Worm (Caenorhabditis elegans): ENCODE data around the gene C30G4.2.

DNA sequence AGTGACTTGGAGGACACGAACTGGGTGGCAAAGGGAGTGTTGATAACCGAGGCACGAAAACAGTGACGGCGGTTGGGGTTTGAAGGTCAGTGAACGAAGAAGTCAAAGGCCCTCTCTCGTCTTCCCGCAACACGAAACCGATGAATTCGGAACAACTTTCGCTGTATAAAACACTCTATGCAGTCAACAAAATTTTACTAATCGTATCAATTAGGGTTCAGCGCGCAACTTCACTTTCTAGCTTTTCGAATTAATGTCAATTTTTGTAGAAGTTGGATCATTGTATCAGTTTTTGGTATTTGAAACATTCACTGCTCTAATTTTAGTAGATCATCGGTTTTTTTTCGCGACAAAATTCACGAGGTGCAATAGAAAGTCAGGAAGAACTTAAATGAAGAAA lies 6.8 kb downstream of the C30G4.2 start:
- TF ChIP-seq aly-2 (tag; optimal IDR thresholded peaks at IDR 0.05) (no peak), mep-1 (tag; optimal IDR thresholded peaks at IDR 0.05) (no peak), fkh-10 (GFP tag; optimal IDR thresholded peaks at IDR 0.05) (no peak), skn-1 (tag; optimal IDR thresholded peaks at IDR 0.05) (no peak), pax-3 (tag; optimal IDR thresholded peaks at IDR 0.05) (no peak), nhr-237 (tag; optimal IDR thresholded peaks at IDR 0.05) (no peak), snpc-4 (tag; optimal IDR thresholded peaks at IDR 0.05) (no peak), ceh-8 (GFP tag; optimal IDR thresholded peaks at IDR 0.05) (no peak), ama-1 (optimal IDR thresholded peaks at IDR 0.05) (no peak), unc-62 (GFP tag; optimal IDR thresholded peaks at IDR 0.05) (no peak)

Data from whole organism, L1 larva.